1 fruit fly cellular context compared by ENCODE assay signal in the genomic region with DNA sequence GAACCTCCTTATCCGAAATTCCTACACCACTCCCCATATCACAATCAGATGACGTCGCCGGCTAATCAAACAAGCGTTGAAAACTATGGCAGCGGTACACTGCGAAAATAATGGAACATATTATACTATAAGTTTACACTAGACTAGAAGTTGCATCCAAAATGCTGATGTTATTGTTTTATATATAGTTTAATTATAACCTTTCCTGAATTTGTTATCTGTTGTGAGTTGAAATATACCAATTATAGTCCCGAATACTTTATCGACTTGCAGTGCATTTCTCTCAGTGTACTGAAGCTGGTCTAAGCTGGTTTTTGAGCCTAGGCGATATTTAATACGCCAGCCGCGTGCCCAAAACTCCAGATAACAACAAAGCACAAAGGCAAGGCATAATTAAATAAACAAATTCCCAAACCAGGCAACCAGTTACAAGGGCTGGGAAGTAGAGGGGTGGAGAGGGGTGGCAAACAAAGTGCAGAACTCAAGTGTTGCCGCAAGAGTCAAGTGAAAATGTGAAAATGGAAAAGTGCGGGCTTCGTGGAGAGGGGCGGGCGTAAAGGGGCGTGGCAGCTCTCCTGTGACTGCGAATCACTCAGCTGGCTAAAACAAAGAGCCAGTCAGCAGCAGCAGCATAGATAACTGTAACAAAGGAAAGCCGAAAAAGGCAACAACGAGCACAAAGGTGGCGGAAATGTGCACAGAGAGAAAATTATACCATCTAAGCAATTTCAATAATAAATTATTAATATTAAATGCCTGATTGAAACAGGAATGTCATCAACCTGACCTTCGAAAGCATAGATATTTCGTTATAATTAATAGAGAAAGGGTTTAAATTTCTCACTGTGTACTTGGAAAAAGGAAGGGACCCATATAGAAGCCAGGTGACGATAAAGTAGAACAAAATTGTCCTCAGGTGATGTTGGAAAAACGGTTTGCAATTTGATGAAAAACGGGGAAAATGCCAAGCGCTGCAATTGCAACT.
A peak's percentile ranks its signal among the peaks of the same experiment; 100 is the strongest.
TF ChIP-seq lines count a peak whose summit lies in the region.

No protein-coding gene starts in this region.

TF ChIP-seq in whole organism, embryonic, 481 proteins besides CTCF, POLR2A, EP300 and RAD21 (continued from another document):
- TF ChIP-seq bigmax (GFP tag; optimal IDR thresholded peaks at IDR 0.05; lab: Kevin White, UChicago) (peak; percentile 14), her (GFP tag; optimal IDR thresholded peaks at IDR 0.05; lab: Kevin White, UChicago) (peak; percentile 40), kah (GFP tag; optimal IDR thresholded peaks at IDR 0.05; lab: Kevin White, UChicago) (peak; percentile 47), peb (GFP tag; IDR thresholded peaks at IDR 0.05; lab: Robert Waterston, UW) (peak; percentile 35; the same call in 1 of the 2 replicates), chinmo (GFP tag; IDR thresholded peaks at IDR 0.05; lab: Robert Waterston, UW; ENCODE audit: partially characterized antibody) (no peak), CG12391 (tag; optimal IDR thresholded peaks at IDR 0.05; lab: Kevin White, UChicago) (peak; percentile 83), CG10366 (GFP tag; IDR thresholded peaks at IDR 0.05; lab: Robert Waterston, UW) (peak; percentile 79), CG7372 (GFP tag; IDR thresholded peaks at IDR 0.05; lab: Robert Waterston, UW) (peak; percentile 69), sna (GFP tag; IDR thresholded peaks at IDR 0.05; lab: Robert Waterston, UW; ENCODE audit: partially characterized antibody) (no peak), Usf (GFP tag; optimal IDR thresholded peaks at IDR 0.05; lab: Kevin White, UChicago) (peak; percentile 62), ATbp (GFP tag; optimal IDR thresholded peaks at IDR 0.05; lab: Kevin White, UChicago) (peak; percentile 74), CG17568 (GFP tag; optimal IDR thresholded peaks at IDR 0.05; lab: Kevin White, UChicago) (peak; percentile 65), CG12744 (GFP tag; optimal IDR thresholded peaks at IDR 0.05; lab: Kevin White, UChicago) (peak; percentile 65), CG9932 (GFP tag; IDR thresholded peaks at IDR 0.05; lab: Robert Waterston, UW) (peak; percentile 86), bowl (GFP tag; IDR thresholded peaks at IDR 0.05; lab: Robert Waterston, UW) (no peak; the same call in 1 of the 2 replicates), CG12236 (GFP tag; optimal IDR thresholded peaks at IDR 0.05; lab: Kevin White, UChicago) (no peak), Ets97D (GFP tag; optimal IDR thresholded peaks at IDR 0.05; lab: Kevin White, UChicago) (peak; percentile 38), grn (GFP tag; optimal IDR thresholded peaks at IDR 0.05; lab: Kevin White, UChicago) (peak; percentile 22), pum (GFP tag; optimal IDR thresholded peaks at IDR 0.05; lab: Kevin White, UChicago) (peak; percentile 64), zf30C (GFP tag; optimal IDR thresholded peaks at IDR 0.05; lab: Kevin White, UChicago) (peak; percentile 64), Rx (GFP tag; IDR thresholded peaks at IDR 0.05; lab: Robert Waterston, UW) (peak; percentile 73), az2 (GFP tag; optimal IDR thresholded peaks at IDR 0.05; lab: Kevin White, UChicago) (peak; percentile 75), CG12299 (tag; optimal IDR thresholded peaks at IDR 0.05; lab: Kevin White, UChicago) (peak; percentile 75), Tbp (GFP tag; optimal IDR thresholded peaks at IDR 0.05; lab: Kevin White, UChicago) (no peak), Oli (tag; optimal IDR thresholded peaks at IDR 0.05; lab: Kevin White, UChicago) (peak; percentile 86), CG3726 (GFP tag; IDR thresholded peaks at IDR 0.05; lab: Robert Waterston, UW) (peak; percentile 68; the same call in 1 of the 3 replicates), CG13296 (GFP tag; optimal IDR thresholded peaks at IDR 0.05; lab: Kevin White, UChicago) (peak; percentile 85), CG16779 (GFP tag; IDR thresholded peaks at IDR 0.05; lab: Robert Waterston, UW) (no peak), Chrac-16 (GFP tag; optimal IDR thresholded peaks at IDR 0.05; lab: Kevin White, UChicago) (peak; percentile 66), fd64A (GFP tag; optimal IDR thresholded peaks at IDR 0.05; lab: Kevin White, UChicago) (peak; percentile 19), CG11085 (GFP tag; IDR thresholded peaks at IDR 0.05; lab: Robert Waterston, UW) (peak; percentile 80), grau (tag; optimal IDR thresholded peaks at IDR 0.05; lab: Kevin White, UChicago) (peak; percentile 86), yki (optimal IDR thresholded peaks at IDR 0.05; lab: Kevin White, UChicago) (no peak), CG10543 (GFP tag; optimal IDR thresholded peaks at IDR 0.05; lab: Kevin White, UChicago) (peak; percentile 70), CG4328 (GFP tag; optimal IDR thresholded peaks at IDR 0.05; lab: Kevin White, UChicago) (peak; percentile 56), CG31224 (GFP tag; IDR thresholded peaks at IDR 0.05; lab: Robert Waterston, UW) (peak; percentile 68)
